Fruit fly (Drosophila melanogaster): ENCODE data around the gene eIF3e.

The eIF3e gene

dm6 chr3L:16803708-16804350, 17.1 kb upstream of the eIF3e start (continued):
- TF ChIP-seq Dfd (GFP tag; optimal IDR thresholded peaks at IDR 0.05) (no peak), CG1024 (GFP tag; IDR thresholded peaks at IDR 0.05) (no peak), Opbp (GFP tag; IDR thresholded peaks at IDR 0.05; ENCODE audit: partially characterized antibody) (no peak), cwo (GFP tag; optimal IDR thresholded peaks at IDR 0.05) (peak; percentile 75), CG14050 (GFP tag; IDR thresholded peaks at IDR 0.05) (no peak), CG5245 (GFP tag; optimal IDR thresholded peaks at IDR 0.05) (no peak), pum (GFP tag; optimal IDR thresholded peaks at IDR 0.05) (no peak), CTCF (GFP tag; optimal IDR thresholded peaks at IDR 0.05) (peak; percentile 57), gce (GFP tag; IDR thresholded peaks at IDR 0.05) (no peak; the same call in 2 of the 3 replicates), CG11696 (GFP tag; IDR thresholded peaks at IDR 0.05) (peak; percentile 47; the same call in 1 of the 2 replicates), Atf3 (GFP tag; optimal IDR thresholded peaks at IDR 0.05) (no peak), CG15269 (tag; optimal IDR thresholded peaks at IDR 0.05) (peak; percentile 40), CG4617 (GFP tag; optimal IDR thresholded peaks at IDR 0.05; ENCODE audit: borderline replicate concordance) (no peak), Ets65A (GFP tag) (peak; percentile 62), CG14965 (GFP tag; optimal IDR thresholded peaks at IDR 0.05; ENCODE audit: borderline replicate concordance) (no peak), D19B (GFP tag; optimal IDR thresholded peaks at IDR 0.05) (no peak), run (tag; optimal IDR thresholded peaks at IDR 0.05) (peak; percentile 27), CG7963 (GFP tag; IDR thresholded peaks at IDR 0.05; ENCODE audit: partially characterized antibody) (no peak), CG17829 (tag; optimal IDR thresholded peaks at IDR 0.05) (no peak), tx (GFP tag; optimal IDR thresholded peaks at IDR 0.05) (no peak), gcm (GFP tag; optimal IDR thresholded peaks at IDR 0.05) (peak; percentile 38), vvl (GFP tag; IDR thresholded peaks at IDR 0.05) (peak; percentile 29; the same call in 1 of the 2 replicates), B-H2 (GFP tag; optimal IDR thresholded peaks at IDR 0.05) (peak; percentile 9), CG16863 (GFP tag; optimal IDR thresholded peaks at IDR 0.05) (no peak), CG16815 (GFP tag; optimal IDR thresholded peaks at IDR 0.05) (no peak), seq (GFP tag; IDR thresholded peaks at IDR 0.05) (no peak), Mrtf (GFP tag; IDR thresholded peaks at IDR 0.05) (no peak), trh (GFP tag; optimal IDR thresholded peaks at IDR 0.05) (no peak), ssp (GFP tag; IDR thresholded peaks at IDR 0.05) (no peak), CkIIα-i1 (GFP tag; IDR thresholded peaks at IDR 0.05) (no peak), CG7745 (tag; optimal IDR thresholded peaks at IDR 0.05) (no peak), CG8290 (GFP tag; optimal IDR thresholded peaks at IDR 0.05) (no peak), CG8290 (tag; optimal IDR thresholded peaks at IDR 0.05) (peak in 1 of 2 experiments; percentile 55), gcm2 (GFP tag; optimal IDR thresholded peaks at IDR 0.05) (no peak), en (GFP tag; optimal IDR thresholded peaks at IDR 0.05) (no peak), rib (GFP tag; IDR thresholded peaks at IDR 0.05) (peak; percentile 61), CG16779 (GFP tag; IDR thresholded peaks at IDR 0.05) (no peak), Taf1 (GFP tag; IDR thresholded peaks at IDR 0.05) (no peak), slbo (GFP tag; IDR thresholded peaks at IDR 0.05) (no peak), jing (GFP tag; optimal IDR thresholded peaks at IDR 0.05) (no peak), CG6254 (GFP tag; optimal IDR thresholded peaks at IDR 0.05) (peak; percentile 66), CG13296 (GFP tag; optimal IDR thresholded peaks at IDR 0.05) (peak; percentile 76), gem (tag; optimal IDR thresholded peaks at IDR 0.05) (peak; percentile 6), TFAM (GFP tag; optimal IDR thresholded peaks at IDR 0.05) (no peak), gfzf (GFP tag; optimal IDR thresholded peaks at IDR 0.05) (no peak), CG3995 (GFP tag; optimal IDR thresholded peaks at IDR 0.05) (no peak), Sry-δ (GFP tag; optimal IDR thresholded peaks at IDR 0.05) (no peak), knrl (GFP tag; IDR thresholded peaks at IDR 0.05; ENCODE audit: partially characterized antibody) (no peak), CG34422 (GFP tag; IDR thresholded peaks at IDR 0.05) (peak; percentile 38; the same call in 1 of the 3 replicates), Xrp1 (GFP tag; IDR thresholded peaks at IDR 0.05) (peak; percentile 30; the same call in 1 of the 2 replicates), chif (GFP tag; optimal IDR thresholded peaks at IDR 0.05) (no peak), inv (GFP tag; IDR thresholded peaks at IDR 0.05; ENCODE audit: partially characterized antibody) (no peak)
